1 fruit fly cellular context compared by ENCODE assay signal in genomic region chr3L:12482917-12483316, dm6.
TF ChIP-seq lines count a peak whose summit lies in the region.

No protein-coding gene starts in this region.

TF ChIP-seq in whole organism, embryonic, 481 proteins besides CTCF, POLR2A, EP300 and RAD21 (continued from another document and continues in another):
- TF ChIP-seq Spps (tag; optimal IDR thresholded peaks at IDR 0.05; lab: Kevin White, UChicago) (no peak), CG17186 (GFP tag; optimal IDR thresholded peaks at IDR 0.05; lab: Kevin White, UChicago) (no peak), CG32532 (GFP tag; IDR thresholded peaks at IDR 0.05; lab: Robert Waterston, UW) (peak; percentile 59; the same call in 1 of the 2 replicates), ab (GFP tag; optimal IDR thresholded peaks at IDR 0.05; lab: Kevin White, UChicago) (no peak), Optix (GFP tag; IDR thresholded peaks at IDR 0.05; lab: Robert Waterston, UW) (0 out of 3 replicates have a peak, but pooled peaks have one; percentile 35), org-1 (GFP tag; optimal IDR thresholded peaks at IDR 0.05; lab: Kevin White, UChicago) (peak; percentile 50), CG4730 (GFP tag; IDR thresholded peaks at IDR 0.05; lab: Robert Waterston, UW) (peak; percentile 34; the same call in 1 of the 2 replicates), crp (GFP tag; optimal IDR thresholded peaks at IDR 0.05; lab: Kevin White, UChicago) (peak in 1 of 2 experiments; percentile 16), wek (GFP tag; optimal IDR thresholded peaks at IDR 0.05; lab: Kevin White, UChicago) (no peak), CG10209 (GFP tag; optimal IDR thresholded peaks at IDR 0.05; lab: Kevin White, UChicago) (peak; percentile 75), Ets97D (GFP tag; optimal IDR thresholded peaks at IDR 0.05; lab: Kevin White, UChicago) (peak; percentile 30), CG11398 (GFP tag; optimal IDR thresholded peaks at IDR 0.05; lab: Kevin White, UChicago) (no peak), CG15269 (tag; optimal IDR thresholded peaks at IDR 0.05; lab: Kevin White, UChicago) (peak; percentile 88), nom (GFP tag; optimal IDR thresholded peaks at IDR 0.05; lab: Kevin White, UChicago) (no peak), peb (GFP tag; IDR thresholded peaks at IDR 0.05; lab: Robert Waterston, UW) (peak; percentile 55; the same call in 1 of the 2 replicates), CG6654 (GFP tag; optimal IDR thresholded peaks at IDR 0.05; lab: Kevin White, UChicago) (peak; percentile 20), CG6791 (GFP tag; IDR thresholded peaks at IDR 0.05; lab: Robert Waterston, UW; ENCODE audit: partially characterized antibody) (no peak), CG10267 (tag; optimal IDR thresholded peaks at IDR 0.05; lab: Kevin White, UChicago) (peak; percentile 14), row (GFP tag; IDR thresholded peaks at IDR 0.05; lab: Robert Waterston, UW) (peak; percentile 75), rib (GFP tag; IDR thresholded peaks at IDR 0.05; lab: Robert Waterston, UW) (peak; percentile 9; the same call in 1 of the 2 replicates), en (GFP tag; optimal IDR thresholded peaks at IDR 0.05; lab: Kevin White, UChicago) (no peak), CG6689 (GFP tag; IDR thresholded peaks at IDR 0.05; lab: Robert Waterston, UW) (peak; percentile 77), CG14860 (GFP tag; IDR thresholded peaks at IDR 0.05; lab: Robert Waterston, UW; ENCODE audit: partially characterized antibody) (no peak), Jarid2 (GFP tag; optimal IDR thresholded peaks at IDR 0.05; lab: Kevin White, UChicago) (peak; percentile 38), zen (tag; optimal IDR thresholded peaks at IDR 0.05; lab: Kevin White, UChicago) (peak; percentile 13), corto (GFP tag; optimal IDR thresholded peaks at IDR 0.05; lab: Kevin White, UChicago) (no peak), lab (GFP tag; optimal IDR thresholded peaks at IDR 0.05; lab: Kevin White, UChicago) (peak; percentile 68), CG4424 (GFP tag; optimal IDR thresholded peaks at IDR 0.05; lab: Kevin White, UChicago) (peak; percentile 76), ATbp (GFP tag; optimal IDR thresholded peaks at IDR 0.05; lab: Kevin White, UChicago) (peak; percentile 67), NC2α (GFP tag; optimal IDR thresholded peaks at IDR 0.05; lab: Kevin White, UChicago) (peak; percentile 5), Sry-β (GFP tag; optimal IDR thresholded peaks at IDR 0.05; lab: Kevin White, UChicago) (no peak), pb (GFP tag; optimal IDR thresholded peaks at IDR 0.05; lab: Kevin White, UChicago) (no peak), HHEX (GFP tag; optimal IDR thresholded peaks at IDR 0.05; lab: Kevin White, UChicago) (peak; percentile 72), chn (GFP tag; optimal IDR thresholded peaks at IDR 0.05; lab: Kevin White, UChicago) (peak; percentile 63), slbo (GFP tag; IDR thresholded peaks at IDR 0.05; lab: Robert Waterston, UW) (peak; percentile 68), trem (tag; optimal IDR thresholded peaks at IDR 0.05; lab: Kevin White, UChicago) (peak; percentile 50), ato (GFP tag; IDR thresholded peaks at IDR 0.05; lab: Robert Waterston, UW; ENCODE audit: partially characterized antibody) (no peak), dimm (GFP tag; IDR thresholded peaks at IDR 0.05; lab: Robert Waterston, UW) (peak; percentile 43; the same call in 1 of the 2 replicates), Opbp (GFP tag; IDR thresholded peaks at IDR 0.05; lab: Robert Waterston, UW; ENCODE audit: partially characterized antibody) (no peak), caup (GFP tag; optimal IDR thresholded peaks at IDR 0.05; lab: Kevin White, UChicago; ENCODE audit: severe bottlenecking) (peak; percentile 56), CG8765 (GFP tag; IDR thresholded peaks at IDR 0.05; lab: Robert Waterston, UW) (0 out of 2 replicates have a peak, but pooled peaks have one; percentile 27), Dbx (GFP tag; IDR thresholded peaks at IDR 0.05; lab: Robert Waterston, UW) (peak; percentile 57; the same call in 1 of the 3 replicates), ac (GFP tag; optimal IDR thresholded peaks at IDR 0.05; lab: Kevin White, UChicago) (no peak), Hand (GFP tag; optimal IDR thresholded peaks at IDR 0.05; lab: Kevin White, UChicago) (peak; percentile 5), CG16863 (GFP tag; optimal IDR thresholded peaks at IDR 0.05; lab: Kevin White, UChicago) (peak; percentile 60), tap (tag; optimal IDR thresholded peaks at IDR 0.05; lab: Kevin White, UChicago) (peak; percentile 16), Xbp1 (GFP tag; optimal IDR thresholded peaks at IDR 0.05; lab: Kevin White, UChicago) (peak; percentile 82), Abd-B (GFP tag; optimal IDR thresholded peaks at IDR 0.05; lab: Kevin White, UChicago) (peak; percentile 56), CG10543 (GFP tag; optimal IDR thresholded peaks at IDR 0.05; lab: Kevin White, UChicago) (peak; percentile 18), TFAM (GFP tag; optimal IDR thresholded peaks at IDR 0.05; lab: Kevin White, UChicago) (no peak), CG11093 (GFP tag; IDR thresholded peaks at IDR 0.05; lab: Robert Waterston, UW) (peak; percentile 68; the same call in 1 of the 3 replicates), Bdp1 (GFP tag; optimal IDR thresholded peaks at IDR 0.05; lab: Kevin White, UChicago) (peak; percentile 40), CG7271 (tag; optimal IDR thresholded peaks at IDR 0.05; lab: Kevin White, UChicago) (no peak), kni (GFP tag; optimal IDR thresholded peaks at IDR 0.05; lab: Kevin White, UChicago) (no peak), CG13894 (tag; optimal IDR thresholded peaks at IDR 0.05; lab: Kevin White, UChicago) (no peak), CkIIα-i1 (GFP tag; IDR thresholded peaks at IDR 0.05; lab: Robert Waterston, UW) (no peak), CG4404 (GFP tag; IDR thresholded peaks at IDR 0.05; lab: Robert Waterston, UW) (peak; percentile 33; the same call in 1 of the 2 replicates), eve (GFP tag; optimal IDR thresholded peaks at IDR 0.05; lab: Kevin White, UChicago) (peak in 1 of 2 experiments; percentile 93), Chrac-16 (GFP tag; optimal IDR thresholded peaks at IDR 0.05; lab: Kevin White, UChicago) (peak; percentile 61), zfh2 (GFP tag; optimal IDR thresholded peaks at IDR 0.05; lab: Kevin White, UChicago) (no peak), CG11456 (GFP tag; IDR thresholded peaks at IDR 0.05; lab: Robert Waterston, UW) (no peak), Hr51 (GFP tag; optimal IDR thresholded peaks at IDR 0.05; lab: Kevin White, UChicago) (peak; percentile 12 to 91), CG17612 (GFP tag; IDR thresholded peaks at IDR 0.05; lab: Robert Waterston, UW) (no peak; the same call in 1 of the 2 replicates), dati (GFP tag; IDR thresholded peaks at IDR 0.05; lab: Robert Waterston, UW) (0 out of 2 replicates have a peak, but pooled peaks have one; percentile 58), cad (GFP tag; optimal IDR thresholded peaks at IDR 0.05; lab: Kevin White, UChicago) (no peak), CG7963 (GFP tag; IDR thresholded peaks at IDR 0.05; lab: Robert Waterston, UW; ENCODE audit: partially characterized antibody) (no peak), CG13775 (GFP tag; optimal IDR thresholded peaks at IDR 0.05; lab: Kevin White, UChicago) (peak; percentile 70), klu (GFP tag; IDR thresholded peaks at IDR 0.05; lab: Robert Waterston, UW) (peak; percentile 61; the same call in 1 of the 2 replicates), CG31441 (GFP tag; IDR thresholded peaks at IDR 0.05; lab: Robert Waterston, UW) (peak; percentile 90), CG13424 (tag; optimal IDR thresholded peaks at IDR 0.05; lab: Kevin White, UChicago) (peak; percentile 82), tio (GFP tag; optimal IDR thresholded peaks at IDR 0.05; lab: Kevin White, UChicago) (peak; percentile 79), MTF-1 (GFP tag; optimal IDR thresholded peaks at IDR 0.05; lab: Kevin White, UChicago; ENCODE audit: borderline replicate concordance) (no peak), br (optimal IDR thresholded peaks at IDR 0.05; lab: Kevin White, UChicago) (no peak), CG17359 (tag; optimal IDR thresholded peaks at IDR 0.05; lab: Kevin White, UChicago) (peak; percentile 79), unc-4 (GFP tag; IDR thresholded peaks at IDR 0.05; lab: Robert Waterston, UW; ENCODE audit: partially characterized antibody) (no peak), Myb (GFP tag; optimal IDR thresholded peaks at IDR 0.05; lab: Kevin White, UChicago) (no peak), CG3407 (GFP tag; optimal IDR thresholded peaks at IDR 0.05; lab: Kevin White, UChicago) (peak; percentile 54), pfk (GFP tag; optimal IDR thresholded peaks at IDR 0.05; lab: Kevin White, UChicago) (no peak), CG12942 (GFP tag; optimal IDR thresholded peaks at IDR 0.05; lab: Kevin White, UChicago) (peak; percentile 64), Dfd (GFP tag; optimal IDR thresholded peaks at IDR 0.05; lab: Kevin White, UChicago) (peak in 1 of 2 experiments; percentile 1), CrebB (tag; optimal IDR thresholded peaks at IDR 0.05; lab: Kevin White, UChicago) (peak; percentile 4), vvl (GFP tag; IDR thresholded peaks at IDR 0.05; lab: Robert Waterston, UW) (peak; percentile 72), CG30020 (tag; optimal IDR thresholded peaks at IDR 0.05; lab: Kevin White, UChicago) (no peak), eyg (GFP tag; optimal IDR thresholded peaks at IDR 0.05; lab: Kevin White, UChicago) (peak; percentile 17), cas (GFP tag; IDR thresholded peaks at IDR 0.05; lab: Robert Waterston, UW) (no peak), nau (GFP tag; optimal IDR thresholded peaks at IDR 0.05; lab: Kevin White, UChicago) (peak; percentile 69), CG31388 (GFP tag; optimal IDR thresholded peaks at IDR 0.05; lab: Kevin White, UChicago) (peak; percentile 27), BtbVII (GFP tag; optimal IDR thresholded peaks at IDR 0.05; lab: Kevin White, UChicago) (peak; percentile 71), ara (GFP tag; IDR thresholded peaks at IDR 0.05; lab: Robert Waterston, UW) (peak; percentile 41; the same call in 1 of the 2 replicates), D19A (tag; optimal IDR thresholded peaks at IDR 0.05; lab: Kevin White, UChicago) (peak; percentile 77), Max (GFP tag; optimal IDR thresholded peaks at IDR 0.05; lab: Kevin White, UChicago) (peak; percentile 75), CG9727 (GFP tag; optimal IDR thresholded peaks at IDR 0.05; lab: Kevin White, UChicago) (peak; percentile 76), bowl (GFP tag; IDR thresholded peaks at IDR 0.05; lab: Robert Waterston, UW) (no peak), CG2129 (GFP tag; IDR thresholded peaks at IDR 0.05; lab: Robert Waterston, UW; ENCODE audit: partially characterized antibody) (no peak), Fer2 (tag; optimal IDR thresholded peaks at IDR 0.05; lab: Kevin White, UChicago) (peak; percentile 27), sens (GFP tag; lab: Kevin White, UChicago) (peak; percentile 95), CG17385 (GFP tag; optimal IDR thresholded peaks at IDR 0.05; lab: Kevin White, UChicago) (peak; percentile 77), CG14710 (tag; optimal IDR thresholded peaks at IDR 0.05; lab: Kevin White, UChicago) (peak; percentile 73), grau (tag; optimal IDR thresholded peaks at IDR 0.05; lab: Kevin White, UChicago) (peak; percentile 82), dpn (GFP tag; optimal IDR thresholded peaks at IDR 0.05; lab: Kevin White, UChicago) (peak; percentile 57 to 66), CG18262 (tag; optimal IDR thresholded peaks at IDR 0.05; lab: Kevin White, UChicago) (peak; percentile 88), HLH3B (GFP tag; IDR thresholded peaks at IDR 0.05; lab: Robert Waterston, UW) (peak; percentile 50), CG17802 (tag; optimal IDR thresholded peaks at IDR 0.05; lab: Kevin White, UChicago) (no peak), pum (GFP tag; optimal IDR thresholded peaks at IDR 0.05; lab: Kevin White, UChicago) (peak; percentile 57), gem (tag; optimal IDR thresholded peaks at IDR 0.05; lab: Kevin White, UChicago) (peak; percentile 86), CG12299 (tag; optimal IDR thresholded peaks at IDR 0.05; lab: Kevin White, UChicago) (peak; percentile 37), CG9215 (GFP tag; IDR thresholded peaks at IDR 0.05; lab: Robert Waterston, UW) (peak; percentile 57), CG43689 (GFP tag; IDR thresholded peaks at IDR 0.05; lab: Robert Waterston, UW) (0 out of 2 replicates have a peak, but pooled peaks have one; percentile 38), so (GFP tag; IDR thresholded peaks at IDR 0.05; lab: Robert Waterston, UW) (peak; percentile 72; the same call in 2 of the 3 replicates), CG6683 (GFP tag; optimal IDR thresholded peaks at IDR 0.05; lab: Kevin White, UChicago) (peak; percentile 19), CG14965 (GFP tag; optimal IDR thresholded peaks at IDR 0.05; lab: Kevin White, UChicago; ENCODE audit: borderline replicate concordance) (no peak), CG17568 (GFP tag; optimal IDR thresholded peaks at IDR 0.05; lab: Kevin White, UChicago) (peak; percentile 33), fu2 (GFP tag; optimal IDR thresholded peaks at IDR 0.05; lab: Kevin White, UChicago) (peak; percentile 26), Gsc (GFP tag; IDR thresholded peaks at IDR 0.05; lab: Robert Waterston, UW) (no peak), CG30403 (GFP tag; optimal IDR thresholded peaks at IDR 0.05; lab: Kevin White, UChicago) (peak; percentile 82), CG8089 (GFP tag; optimal IDR thresholded peaks at IDR 0.05; lab: Kevin White, UChicago) (peak; percentile 32), pnt (GFP tag; optimal IDR thresholded peaks at IDR 0.05; lab: Kevin White, UChicago) (peak; percentile 32), Deaf1 (tag; optimal IDR thresholded peaks at IDR 0.05; lab: Kevin White, UChicago) (peak; percentile 39), Lpt (GFP tag; optimal IDR thresholded peaks at IDR 0.05; lab: Kevin White, UChicago) (no peak), Poxn (GFP tag; IDR thresholded peaks at IDR 0.05; lab: Robert Waterston, UW) (no peak), CG8388 (GFP tag; optimal IDR thresholded peaks at IDR 0.05; lab: Kevin White, UChicago) (peak; percentile 69), CG9437 (GFP tag; optimal IDR thresholded peaks at IDR 0.05; lab: Kevin White, UChicago) (peak; percentile 78), sc (optimal IDR thresholded peaks at IDR 0.05; lab: Kevin White, UChicago) (no peak), sc (GFP tag; optimal IDR thresholded peaks at IDR 0.05; lab: Kevin White, UChicago) (peak; percentile 61), Dip2 (GFP tag; IDR thresholded peaks at IDR 0.05; lab: Robert Waterston, UW) (no peak), H2.0 (GFP tag; IDR thresholded peaks at IDR 0.05; lab: Robert Waterston, UW) (peak; percentile 38; the same call in 1 of the 2 replicates), YL-1 (GFP tag; optimal IDR thresholded peaks at IDR 0.05; lab: Kevin White, UChicago) (peak; percentile 7), HmgZ (tag; optimal IDR thresholded peaks at IDR 0.05; lab: Kevin White, UChicago) (peak; percentile 24), Mes4 (GFP tag; optimal IDR thresholded peaks at IDR 0.05; lab: Kevin White, UChicago) (peak; percentile 59)
